Fruit fly (Drosophila melanogaster) whole organism, embryonic: Measurements from ENCODE around the gene Prosbeta6.

Experiments
- Awh ChIP-seq: fragments of 200-800 bp; sonication (Bioruptor generic); IDR thresholded peaks from 2 replicates; pipeline ENCODE4, ENCODE4 v1.3.6; 2022; ENCODE audit warnings: missing biosample characterization, missing genetic modification characterization
- BEAF-32 ChIP-seq: fragments of 200-800 bp; sonication (Bioruptor generic); optimal IDR thresholded peaks from 3 replicates; lab custom pipeline; 2017; ENCODE audit warnings: missing biosample characterization, missing genetic modification characterization, mild to moderate bottlenecking, moderate library complexity, missing genetic modification reagents
- CG10431 ChIP-seq: fragments of 200-800 bp; sonication (Bioruptor generic); optimal IDR thresholded peaks from 3 replicates; lab custom pipeline; 2018; ENCODE audit warnings: missing biosample characterization, mild to moderate bottlenecking, missing genetic modification characterization
- CG12155 ChIP-seq: fragments of 200-800 bp; sonication (Bioruptor generic); optimal IDR thresholded peaks from 3 replicates; lab custom pipeline; 2016; ENCODE audit warnings: missing biosample characterization, missing genetic modification characterization
- CG12659 ChIP-seq: fragments of 200-800 bp; sonication (Bioruptor generic); optimal IDR thresholded peaks from 3 replicates; lab custom pipeline; 2017; ENCODE audit warnings: mild to moderate bottlenecking, missing biosample characterization, missing genetic modification reagents, missing genetic modification characterization
- CG13424 ChIP-seq: fragments of 200-800 bp; sonication (Bioruptor generic); optimal IDR thresholded peaks from 2 replicates; lab custom pipeline; 2019; ENCODE audit warnings: missing biosample characterization, mild to moderate bottlenecking, missing genetic modification characterization, moderate library complexity
- CG14014 ChIP-seq: fragments of 200-800 bp; sonication (Bioruptor generic); IDR thresholded peaks from 2 replicates; pipeline ENCODE4 v1.3.6; 2022; ENCODE audit warnings: missing biosample characterization, missing genetic modification characterization
- CG1603 ChIP-seq: fragments of 200-800 bp; sonication (Bioruptor generic); optimal IDR thresholded peaks from 2 replicates; lab custom pipeline; 2019; ENCODE audit warnings: missing biosample characterization, mild to moderate bottlenecking, missing genetic modification characterization, moderate library complexity
- CG17361 ChIP-seq: fragments of 200-800 bp; sonication (Bioruptor generic); IDR thresholded peaks from 3 replicates; pipeline ENCODE4 v1.3.6; 2022; ENCODE audit warnings: missing biosample characterization, missing genetic modification characterization
- CG2202 ChIP-seq: fragments of 200-800 bp; sonication (Bioruptor generic); optimal IDR thresholded peaks from 2 replicates; lab custom pipeline; 2018; ENCODE audit warnings: missing biosample characterization, mild to moderate bottlenecking, missing genetic modification characterization
- CG2678 ChIP-seq: fragments of 200-800 bp; sonication (Bioruptor generic); optimal IDR thresholded peaks from 3 replicates; lab custom pipeline; 2019; ENCODE audit warnings: missing biosample characterization, mild to moderate bottlenecking, missing genetic modification characterization, moderate library complexity
- CG30020 ChIP-seq: fragments of 200-800 bp; optimal IDR thresholded peaks from 2 replicates; lab custom pipeline; 2019; ENCODE audit warnings: missing biosample characterization, mild to moderate bottlenecking, missing genetic modification characterization, moderate library complexity
- CG30431 ChIP-seq: fragments of 200-800 bp; sonication (Bioruptor generic); optimal IDR thresholded peaks from 2 replicates; lab custom pipeline; 2017; ENCODE audit warnings: missing biosample characterization, missing genetic modification characterization
- CG33213 ChIP-seq: fragments of 200-800 bp; sonication (Bioruptor generic); optimal IDR thresholded peaks from 3 replicates; lab custom pipeline; 2016; ENCODE audit warnings: missing biosample characterization, missing genetic modification characterization
- CG42726 ChIP-seq: fragments of 200-800 bp; sonication (Bioruptor generic); IDR thresholded peaks from 2 replicates; pipeline ENCODE4 v1.3.6; 2022; ENCODE audit warnings: missing biosample characterization, missing genetic modification characterization; ENCODE audit not compliant: partially characterized antibody
- CG6654 ChIP-seq: fragments of 200-800 bp; sonication (Bioruptor generic); optimal IDR thresholded peaks from 2 replicates; lab custom pipeline; 2017; ENCODE audit warnings: missing biosample characterization, mild to moderate bottlenecking, missing genetic modification characterization
- CG7928 ChIP-seq: fragments of 200-800 bp; sonication (Bioruptor generic); optimal IDR thresholded peaks from 2 replicates; lab custom pipeline; 2017; ENCODE audit warnings: missing biosample characterization, mild to moderate bottlenecking, missing genetic modification characterization
- CG8290 ChIP-seq, 3 experiments: fragments of 200-800 bp; sonication (Bioruptor generic); optimal IDR thresholded peaks; 2 replicates each; lab custom pipeline; 2016 to 2019; ENCODE audit warnings: missing biosample characterization in 3 of 3, missing genetic modification characterization in 3 of 3, mild to moderate bottlenecking in 2 of 3, moderate library complexity in 1 of 3
- CTCF ChIP-seq: fragments of 200-800 bp; sonication (Bioruptor generic); optimal IDR thresholded peaks from 2 replicates; lab custom pipeline; 2017; ENCODE audit warnings: missing biosample characterization, mild to moderate bottlenecking, missing genetic modification characterization, moderate library complexity
- Deaf1 ChIP-seq: fragments of 200-800 bp; optimal IDR thresholded peaks from 3 replicates; lab custom pipeline; 2019; ENCODE audit warnings: missing biosample characterization, mild to moderate bottlenecking, missing genetic modification characterization, moderate library complexity
- Elba2 ChIP-seq: fragments of 200-800 bp; sonication (Bioruptor generic); optimal IDR thresholded peaks from 3 replicates; lab custom pipeline; 2016; ENCODE audit warnings: missing biosample characterization, missing genetic modification characterization
- HmgZ ChIP-seq: fragments of 200-800 bp; sonication (Bioruptor generic); optimal IDR thresholded peaks from 2 replicates; lab custom pipeline; 2018; ENCODE audit warnings: missing biosample characterization, mild to moderate bottlenecking, missing genetic modification characterization
- Hmr ChIP-seq: fragments of 200-800 bp; sonication (Bioruptor generic); optimal IDR thresholded peaks from 3 replicates; lab custom pipeline; 2017; ENCODE audit warnings: mild to moderate bottlenecking, missing biosample characterization, missing genetic modification reagents, missing genetic modification characterization
- Hr51 ChIP-seq, 2 experiments: fragments of 200-800 bp; sonication (Bioruptor generic); optimal IDR thresholded peaks; 2 replicates in 1 of 2; 3 replicates in 1 of 2; lab custom pipeline; 2016 to 2018; ENCODE audit warnings: missing biosample characterization in 2 of 2, missing genetic modification characterization in 2 of 2, mild to moderate bottlenecking in 1 of 2, moderate library complexity in 1 of 2
- Myb ChIP-seq: fragments of 200-800 bp; sonication (Bioruptor generic); optimal IDR thresholded peaks from 2 replicates; lab custom pipeline; 2016; ENCODE audit warnings: missing biosample characterization, missing genetic modification characterization
- NC2β ChIP-seq: fragments of 200-800 bp; sonication (Bioruptor generic); optimal IDR thresholded peaks from 2 replicates; lab custom pipeline; 2016; ENCODE audit warnings: missing biosample characterization, missing genetic modification characterization
- ab ChIP-seq: fragments of 200-800 bp; sonication (Bioruptor generic); optimal IDR thresholded peaks from 2 replicates; lab custom pipeline; 2016; ENCODE audit warnings: missing biosample characterization, missing genetic modification characterization
- amos ChIP-seq: fragments of 200-800 bp; sonication (Bioruptor generic); IDR thresholded peaks from 2 replicates; pipeline ENCODE4 v1.3.6; 2022; ENCODE audit warnings: missing biosample characterization, missing genetic modification characterization; ENCODE audit not compliant: partially characterized antibody
- ase ChIP-seq: fragments of 200-800 bp; sonication (Bioruptor generic); IDR thresholded peaks from 3 replicates; pipeline ENCODE4 v1.3.6; 2022; ENCODE audit warnings: missing biosample characterization, missing genetic modification characterization
- bab2 ChIP-seq: fragments of 200-800 bp; sonication (Bioruptor generic); optimal IDR thresholded peaks from 2 replicates; lab custom pipeline; 2016; ENCODE audit warnings: missing biosample characterization, missing genetic modification characterization
- bbx ChIP-seq: fragments of 200-800 bp; sonication (Bioruptor generic); IDR thresholded peaks from 2 replicates; pipeline ENCODE4 v1.3.6; 2022; ENCODE audit warnings: missing biosample characterization, missing genetic modification characterization; ENCODE audit not compliant: partially characterized antibody
- dm ChIP-seq: fragments of 200-800 bp; sonication (Bioruptor generic); optimal IDR thresholded peaks from 3 replicates; lab custom pipeline; 2016; ENCODE audit warnings: missing biosample characterization, missing genetic modification characterization
- dmrt11E ChIP-seq: fragments of 200-800 bp; sonication (Bioruptor generic); optimal IDR thresholded peaks from 3 replicates; lab custom pipeline; 2018; ENCODE audit warnings: missing biosample characterization, mild to moderate bottlenecking, missing genetic modification characterization, moderate library complexity
- dpn ChIP-seq, 2 experiments: fragments of 200-800 bp; sonication (Bioruptor generic); optimal IDR thresholded peaks; 3 replicates each; lab custom pipeline; 2016; ENCODE audit warnings: missing biosample characterization in 2 of 2, missing genetic modification characterization in 2 of 2
- gcm2 ChIP-seq: fragments of 200-800 bp; sonication (Bioruptor generic); optimal IDR thresholded peaks from 2 replicates; lab custom pipeline; 2016; ENCODE audit warnings: missing biosample characterization, missing genetic modification characterization
- gem ChIP-seq: fragments of 200-800 bp; sonication (Bioruptor generic); optimal IDR thresholded peaks from 2 replicates; lab custom pipeline; 2019; ENCODE audit warnings: missing biosample characterization, mild to moderate bottlenecking, missing genetic modification characterization, moderate library complexity
- ind ChIP-seq: fragments of 200-800 bp; sonication (Bioruptor generic); optimal IDR thresholded peaks from 3 replicates; lab custom pipeline; 2016; ENCODE audit warnings: missing biosample characterization, missing genetic modification characterization
- jing ChIP-seq: fragments of 200-800 bp; sonication (Bioruptor generic); optimal IDR thresholded peaks from 2 replicates; lab custom pipeline; 2018; ENCODE audit warnings: missing biosample characterization, mild to moderate bottlenecking, missing genetic modification characterization
- ken ChIP-seq: fragments of 200-800 bp; sonication (Bioruptor generic); IDR thresholded peaks from 3 replicates; pipeline ENCODE4 v1.3.6; 2022; ENCODE audit warnings: missing biosample characterization, missing genetic modification characterization
- pho ChIP-seq: fragments of 200-800 bp; sonication (Bioruptor generic); optimal IDR thresholded peaks from 2 replicates; lab custom pipeline; 2016; ENCODE audit warnings: missing biosample characterization, missing genetic modification characterization
- phol ChIP-seq: fragments of 200-800 bp; sonication (Bioruptor generic); optimal IDR thresholded peaks from 3 replicates; lab custom pipeline; 2018; ENCODE audit warnings: missing biosample characterization, mild to moderate bottlenecking, missing genetic modification characterization, moderate library complexity
- pros ChIP-seq: fragments of 200-800 bp; sonication (Bioruptor generic); optimal IDR thresholded peaks from 3 replicates; lab custom pipeline; 2019; ENCODE audit warnings: missing biosample characterization, mild to moderate bottlenecking, missing genetic modification characterization, moderate library complexity
- row ChIP-seq: fragments of 200-800 bp; sonication (Bioruptor generic); IDR thresholded peaks from 3 replicates; pipeline ENCODE4 v1.3.6; 2022; ENCODE audit warnings: missing biosample characterization, missing genetic modification characterization
- sna ChIP-seq: fragments of 200-800 bp; sonication (Bioruptor generic); IDR thresholded peaks from 2 replicates; pipeline ENCODE4 v1.3.6; 2022; ENCODE audit warnings: missing biosample characterization, missing genetic modification characterization; ENCODE audit not compliant: partially characterized antibody
- tin ChIP-seq: fragments of 200-800 bp; sonication (Bioruptor generic); optimal IDR thresholded peaks from 3 replicates; lab custom pipeline; 2016; ENCODE audit warnings: missing biosample characterization, missing genetic modification characterization
- tna ChIP-seq: fragments of 200-800 bp; sonication (Bioruptor generic); IDR thresholded peaks from 2 replicates; pipeline ENCODE4 v1.3.6; 2022; ENCODE audit warnings: missing biosample characterization, missing genetic modification characterization; ENCODE audit not compliant: partially characterized antibody
- unc-4 ChIP-seq: fragments of 200-800 bp; sonication (Bioruptor generic); IDR thresholded peaks from 2 replicates; pipeline ENCODE4 v1.3.6; 2022; ENCODE audit warnings: missing biosample characterization, missing genetic modification characterization; ENCODE audit not compliant: partially characterized antibody
- wek ChIP-seq: fragments of 200-800 bp; sonication (Bioruptor generic); optimal IDR thresholded peaks from 3 replicates; lab custom pipeline; 2018; ENCODE audit warnings: missing biosample characterization, mild to moderate bottlenecking, missing genetic modification characterization, moderate library complexity

The Prosbeta6 gene

DNA sequence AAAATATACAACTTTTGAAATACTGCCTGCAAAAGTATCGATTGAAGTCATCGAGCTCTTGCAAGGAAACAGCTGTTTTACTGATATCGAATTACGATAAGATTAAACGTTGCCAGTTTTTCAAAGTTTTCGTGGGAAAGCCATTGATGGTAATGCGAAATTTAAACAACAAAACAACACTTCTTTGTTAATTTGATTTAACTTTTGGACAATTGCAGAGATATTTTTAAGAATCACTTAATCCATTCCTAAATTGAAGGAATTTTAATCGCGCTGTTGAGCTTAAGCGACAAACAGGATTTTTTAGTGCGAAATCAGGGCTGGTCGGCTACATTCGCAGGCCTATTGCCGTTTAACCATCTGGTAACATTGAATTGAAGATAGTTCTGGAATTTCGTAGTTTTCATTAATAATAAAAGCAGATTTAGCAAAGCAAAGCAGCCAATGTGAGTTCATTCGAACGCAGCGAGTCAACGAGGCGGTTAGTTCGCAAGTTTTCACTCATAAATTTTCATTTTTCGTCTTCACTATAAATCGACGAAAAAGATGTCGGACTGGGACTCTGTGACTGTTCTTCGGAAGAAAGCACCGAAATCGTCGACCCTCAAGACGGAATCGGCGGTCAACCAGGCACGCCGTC, 35.8 kb downstream of the Prosbeta6 start, which contains the start of gene mbf1 (continued):
- TF ChIP-seq CG10431 (GFP tag; lab: Kevin White, UChicago) (no peak), CTCF (peak; percentile 32), ind (GFP tag; lab: Kevin White, UChicago) (no peak), tin (peak; percentile 31), ab (no peak), Myb (GFP tag; lab: Kevin White, UChicago) (peak; percentile 72), wek (GFP tag; lab: Kevin White, UChicago) (peak; percentile 12), bab2 (GFP tag; lab: Kevin White, UChicago) (peak; percentile 16), CG14014 (GFP tag; lab: Robert Waterston, UW) (no peak), CG2678 (tag; lab: Kevin White, UChicago) (peak; percentile 19), ken (GFP tag; lab: Robert Waterston, UW) (no peak), phol (tag; lab: Kevin White, UChicago) (peak; percentile 62), Hr51 (GFP tag; optimal IDR thresholded peaks at IDR 0.05; lab: Kevin White, UChicago) (no peak), unc-4 (GFP tag; lab: Robert Waterston, UW) (peak; percentile 71), tna (GFP tag; lab: Robert Waterston, UW) (0 out of 2 replicates have a peak, but pooled peaks have one; percentile 32), Elba2 (GFP tag; lab: Kevin White, UChicago) (peak; percentile 3), NC2β (GFP tag; lab: Kevin White, UChicago) (peak; percentile 9), ase (no peak), gcm2 (GFP tag; lab: Kevin White, UChicago) (no peak), CG8290 (GFP tag; optimal IDR thresholded peaks at IDR 0.05; lab: Kevin White, UChicago) (no peak), CG8290 (tag; optimal IDR thresholded peaks at IDR 0.05; lab: Kevin White, UChicago) (peak; percentile 7 to 39), CG17361 (GFP tag; lab: Robert Waterston, UW) (peak; percentile 61; the same call in 1 of the 3 replicates), jing (GFP tag; lab: Kevin White, UChicago) (no peak), dpn (GFP tag; optimal IDR thresholded peaks at IDR 0.05; lab: Kevin White, UChicago) (peak in 1 of 2 experiments; percentile 4), Hmr (GFP tag; lab: Kevin White, UChicago) (peak; percentile 11), CG42726 (GFP tag; lab: Robert Waterston, UW) (0 out of 2 replicates have a peak, but pooled peaks have one; percentile 31), amos (GFP tag; lab: Robert Waterston, UW) (peak; percentile 53; the same call in 1 of the 2 replicates), CG13424 (peak; percentile 18), CG33213 (GFP tag; lab: Kevin White, UChicago) (peak; percentile 8), CG30431 (no peak), CG12155 (peak; percentile 20), dm (GFP tag; lab: Kevin White, UChicago) (peak; percentile 19), CG1603 (tag; lab: Kevin White, UChicago) (peak; percentile 67), bbx (GFP tag; lab: Robert Waterston, UW) (peak; percentile 14), dmrt11E (peak; percentile 10), CG12659 (GFP tag; lab: Kevin White, UChicago) (peak; percentile 80), pros (GFP tag; lab: Kevin White, UChicago) (no peak), BEAF-32 (GFP tag; lab: Kevin White, UChicago) (peak; percentile 75), CG7928 (GFP tag; lab: Kevin White, UChicago) (peak; percentile 19), CG30020 (tag; lab: Kevin White, UChicago) (peak; percentile 36), Awh (no peak), CG6654 (GFP tag; lab: Kevin White, UChicago) (no peak), HmgZ (tag; lab: Kevin White, UChicago) (peak; percentile 53), pho (GFP tag; lab: Kevin White, UChicago) (peak; percentile 37), row (peak; percentile 39; the same call in 2 of the 3 replicates), Deaf1 (peak; percentile 10), CG2202 (tag; lab: Kevin White, UChicago) (peak; percentile 2), sna (peak; percentile 73), gem (tag; lab: Kevin White, UChicago) (peak; percentile 27)
